Fruit fly (Drosophila melanogaster): ENCODE data around the gene Hibch.

Gene Hibch

dm6 chr3R:15408131-15408731 is 51.2 kb downstream of the Hibch start, which contains the start of gene Atx2:
Gene Atx2, plus strand, starts transcription at chr3R:15408423.
- TF ChIP-seq CG15601 (tag; optimal IDR thresholded peaks at IDR 0.05) (peak; percentile 51), CG10462 (GFP tag; optimal IDR thresholded peaks at IDR 0.05) (no peak), Dip2 (GFP tag; IDR thresholded peaks at IDR 0.05) (no peak), CG6854 (GFP tag; optimal IDR thresholded peaks at IDR 0.05) (no peak), p53 (GFP tag; optimal IDR thresholded peaks at IDR 0.05) (no peak), gfzf (GFP tag; optimal IDR thresholded peaks at IDR 0.05) (peak; percentile 21), chinmo (GFP tag; IDR thresholded peaks at IDR 0.05; ENCODE audit: partially characterized antibody) (peak; percentile 95), CG16813 (GFP tag; IDR thresholded peaks at IDR 0.05; ENCODE audit: partially characterized antibody) (peak; percentile 97), vvl (GFP tag; IDR thresholded peaks at IDR 0.05) (peak; percentile 60), CG8281 (tag; optimal IDR thresholded peaks at IDR 0.05) (no peak), H2.0 (GFP tag; IDR thresholded peaks at IDR 0.05) (peak; percentile 44), BtbVII (GFP tag; optimal IDR thresholded peaks at IDR 0.05) (peak; percentile 20), CG11456 (GFP tag; IDR thresholded peaks at IDR 0.05) (peak; percentile 72; the same call in 1 of the 3 replicates), tin (GFP tag; optimal IDR thresholded peaks at IDR 0.05) (peak; percentile 25), vfl (GFP tag; optimal IDR thresholded peaks at IDR 0.05) (peak; percentile 49), CG11504 (tag; optimal IDR thresholded peaks at IDR 0.05) (peak; percentile 19), CG30020 (tag; optimal IDR thresholded peaks at IDR 0.05) (peak; percentile 27), so (GFP tag; IDR thresholded peaks at IDR 0.05) (0 out of 3 replicates have a peak, but pooled peaks have one; percentile 9), mirr (GFP tag; optimal IDR thresholded peaks at IDR 0.05) (peak; percentile 22), gem (tag; optimal IDR thresholded peaks at IDR 0.05) (peak; percentile 9), amos (GFP tag; IDR thresholded peaks at IDR 0.05; ENCODE audit: partially characterized antibody) (peak; percentile 96), gcm (GFP tag; optimal IDR thresholded peaks at IDR 0.05) (no peak), CG1792 (GFP tag; optimal IDR thresholded peaks at IDR 0.05) (peak; percentile 54), CG3726 (GFP tag; IDR thresholded peaks at IDR 0.05) (0 out of 3 replicates have a peak, but pooled peaks have one; percentile 10), nmo (GFP tag; optimal IDR thresholded peaks at IDR 0.05) (peak; percentile 69), Hr51 (GFP tag; optimal IDR thresholded peaks at IDR 0.05) (peak in 1 of 2 experiments; percentile 51), Fer3 (tag; optimal IDR thresholded peaks at IDR 0.05) (no peak), Dip3 (GFP tag; optimal IDR thresholded peaks at IDR 0.05) (peak; percentile 0), CHES-1-like (GFP tag; optimal IDR thresholded peaks at IDR 0.05) (peak; percentile 68), Atf-2 (GFP tag; optimal IDR thresholded peaks at IDR 0.05) (peak; percentile 4), dysf (GFP tag; IDR thresholded peaks at IDR 0.05) (peak; percentile 47; the same call in 1 of the 3 replicates), CG2116 (GFP tag; optimal IDR thresholded peaks at IDR 0.05) (peak; percentile 97), klu (GFP tag; IDR thresholded peaks at IDR 0.05) (peak; percentile 60; the same call in 1 of the 2 replicates), insv (GFP tag; optimal IDR thresholded peaks at IDR 0.05) (peak in 1 of 2 experiments; percentile 25), jumu (GFP tag; optimal IDR thresholded peaks at IDR 0.05) (peak; percentile 57), ERR (GFP tag; optimal IDR thresholded peaks at IDR 0.05) (peak; percentile 40), sob (GFP tag; IDR thresholded peaks at IDR 0.05) (peak; percentile 57; the same call in 1 of the 2 replicates), CG12744 (GFP tag; optimal IDR thresholded peaks at IDR 0.05) (no peak), Ets97D (GFP tag; optimal IDR thresholded peaks at IDR 0.05) (peak; percentile 75), Usf (GFP tag; optimal IDR thresholded peaks at IDR 0.05) (no peak), CG3065 (GFP tag; optimal IDR thresholded peaks at IDR 0.05) (peak; percentile 11), CG2129 (GFP tag; IDR thresholded peaks at IDR 0.05; ENCODE audit: partially characterized antibody) (peak; percentile 87), HLHmδ (GFP tag; optimal IDR thresholded peaks at IDR 0.05) (no peak), CoRest (tag; optimal IDR thresholded peaks at IDR 0.05) (peak; percentile 56), CG9876 (GFP tag; optimal IDR thresholded peaks at IDR 0.05) (no peak), CG12942 (GFP tag; optimal IDR thresholded peaks at IDR 0.05) (peak; percentile 19), tna (GFP tag; IDR thresholded peaks at IDR 0.05; ENCODE audit: partially characterized antibody) (peak; percentile 95), Meics (GFP tag; optimal IDR thresholded peaks at IDR 0.05) (peak; percentile 15), sens-2 (GFP tag; IDR thresholded peaks at IDR 0.05) (no peak)
